Worm (Caenorhabditis elegans) whole organism, mixed stage, embryonic: Measurements from ENCODE around the gene C30H6.12.

Source experiments
- ces-1 ChIP-seq: fragments of 150-350 bp; optimal IDR thresholded peaks from 2 replicates; lab custom pipeline; 2014; ENCODE audit warnings: missing biosample characterization, missing genetic modification reagents, missing genetic modification characterization
- lsy-2 ChIP-seq: fragments of 150-350 bp; optimal IDR thresholded peaks from 2 replicates; lab custom pipeline; 2014; ENCODE audit warnings: missing biosample characterization, missing genetic modification characterization

DNA sequence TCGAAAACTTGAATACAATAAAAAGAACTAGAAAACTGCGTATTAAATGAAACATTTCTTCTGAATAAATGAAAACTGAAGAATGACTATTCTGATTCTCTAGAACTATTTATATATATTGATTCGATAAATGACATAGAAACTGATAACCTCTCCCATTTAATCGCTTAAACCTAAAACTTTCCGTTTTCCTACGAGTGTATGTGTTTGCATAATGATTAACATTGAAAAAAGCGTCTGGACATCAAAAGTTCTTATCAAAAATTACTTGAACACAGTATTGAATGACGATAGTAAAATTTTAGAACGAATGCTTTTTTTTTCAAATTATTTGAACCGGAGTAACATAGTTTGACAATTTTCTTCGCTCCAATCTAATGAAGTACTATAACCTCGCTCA lies 41.0 kb upstream of the C30H6.12 start, which contains the start of gene C49C3.9:
- TF ChIP-seq ces-1 (GFP tag; lab: Kevin White, UChicago): no peak
- no peak for TF ChIP-seq lsy-2
